Fruit fly (Drosophila melanogaster) whole organism, prepupa: Measurements from ENCODE around the gene CG42821.

Source experiments
- Blimp-1 ChIP-seq: fragments of 200-800 bp; sonication (Bioruptor generic); optimal IDR thresholded peaks from 3 replicates; lab custom pipeline; 2017; ENCODE audit warnings: missing biosample characterization, missing genetic modification characterization, mild to moderate bottlenecking, moderate library complexity, missing genetic modification reagents
- CG31627 ChIP-seq: fragments of 200-800 bp; sonication (Bioruptor generic); optimal IDR thresholded peaks from 3 replicates; lab custom pipeline; 2016; ENCODE audit warnings: missing biosample characterization, missing genetic modification characterization
- Eip93F ChIP-seq: fragments of 200-800 bp; sonication (Bioruptor generic); optimal IDR thresholded peaks from 2 replicates; lab custom pipeline; 2016; ENCODE audit warnings: missing biosample characterization, mild to moderate bottlenecking, missing genetic modification characterization
- esn ChIP-seq: fragments of 200-800 bp; sonication (Bioruptor generic); optimal IDR thresholded peaks from 2 replicates; lab custom pipeline; 2016; ENCODE audit warnings: missing biosample characterization, mild to moderate bottlenecking, missing genetic modification characterization, moderate library complexity

- no peak for TF ChIP-seq esn (GFP tag; lab: Kevin White, UChicago)
- no peak for TF ChIP-seq Blimp-1
- TF ChIP-seq CG31627, result no peak
- TF ChIP-seq Eip93F (GFP tag; lab: Kevin White, UChicago), result no peak
Measured at dm6 chr3R:17426265-17426664, 13.4 kb downstream of the CG42821 start.
